Worm (Caenorhabditis elegans): ENCODE measurements around the gene Y56A3A.31.

ce11 chrIII:11973996-11974395 lies 281 bp upstream of the Y56A3A.31 start, which contains the start of gene ung-1:
- TF ChIP-seq sea-1 (GFP tag; conservative IDR thresholded peaks at IDR 0.05) (no peak), ama-1 (optimal IDR thresholded peaks at IDR 0.05) (no peak), ceh-36 (tag; optimal IDR thresholded peaks at IDR 0.05) (no peak), pes-1 (GFP tag; IDR thresholded peaks at IDR 0.05) (no peak)

All from whole organism, early embryonic.